Worm (Caenorhabditis elegans) whole organism, L4 larva: ENCODE results near the gene del-10.

Experiments
- F44E2.7 ChIP-seq: fragments of 200-800 bp; sonication (Bioruptor generic); IDR thresholded peaks from 2 replicates; pipeline ENCODE4 v2.1.2; 2022; ENCODE audit warnings: missing genetic modification characterization, missing compliant biosample characterization
- T26A8.4 ChIP-seq: fragments of 200-800 bp; sonication (Bioruptor generic); IDR thresholded peaks from 2 replicates; pipeline ENCODE4 v1.3.6; 2022; ENCODE audit warnings: missing genetic modification characterization, missing compliant biosample characterization
- Y105C5A.15 ChIP-seq: fragments of 200-800 bp; sonication (Bioruptor generic); IDR thresholded peaks from 2 replicates; pipeline ENCODE4 v1.3.6; 2022; ENCODE audit warnings: missing genetic modification characterization, missing compliant biosample characterization
- ZK337.2 ChIP-seq: fragments of 200-800 bp; sonication (Bioruptor generic); IDR thresholded peaks from 2 replicates; pipeline ENCODE4 v1.3.6; 2022; ENCODE audit warnings: missing genetic modification reagents, missing genetic modification characterization, missing compliant biosample characterization
- aha-1 ChIP-seq: fragments of 150-350 bp; peaks from one replicate; lab custom pipeline; 2014; ENCODE audit warnings: missing biosample characterization, missing genetic modification characterization
- aly-2 ChIP-seq: sonication (generic microtip); optimal IDR thresholded peaks from 2 replicates; lab custom pipeline; 2018; ENCODE audit warnings: missing biosample characterization, missing genetic modification characterization
- ama-1 ChIP-seq: fragments of 150-350 bp; optimal IDR thresholded peaks from 2 replicates; lab custom pipeline; 2014; ENCODE audit warnings: inconsistent platforms, mixed read lengths
- ceh-62 ChIP-seq: sonication (generic microtip); optimal IDR thresholded peaks from 2 replicates; lab custom pipeline; 2017; ENCODE audit warnings: missing biosample characterization, missing genetic modification characterization
- ceh-82 ChIP-seq: sonication (generic microtip); optimal IDR thresholded peaks from 2 replicates; lab custom pipeline; 2017; ENCODE audit warnings: missing biosample characterization, missing genetic modification characterization
- ctbp-1 ChIP-seq: fragments of 200-800 bp; sonication (Bioruptor generic); IDR thresholded peaks from 2 replicates; pipeline ENCODE4 v1.3.6; 2022; ENCODE audit warnings: missing genetic modification reagents, missing genetic modification characterization, missing compliant biosample characterization
- daf-12 ChIP-seq: fragments of 150-350 bp; optimal IDR thresholded peaks from 2 replicates; lab custom pipeline; 2014; ENCODE audit warnings: missing biosample characterization, missing genetic modification reagents, missing genetic modification characterization
- daf-19 ChIP-seq: fragments of 200-800 bp; sonication (Bioruptor generic); conservative IDR thresholded peaks from 2 replicates; pipeline ENCODE4 v1.3.6; 2022; ENCODE audit warnings: missing genetic modification characterization, missing compliant biosample characterization
- fos-1 ChIP-seq: fragments of 150-350 bp; optimal IDR thresholded peaks from 2 replicates; lab custom pipeline; 2014; ENCODE audit warnings: missing biosample characterization, missing genetic modification characterization
- hif-1 ChIP-seq, 2 experiments: sonication (generic microtip); optimal IDR thresholded peaks; 2 replicates each; lab custom pipeline; 2016 to 2017; ENCODE audit warnings: missing compliant biosample characterization in 2 of 2, missing genetic modification characterization in 2 of 2, missing genetic modification reagents in 2 of 2, missing genotype in 2 of 2, mild to moderate bottlenecking in 1 of 2
- hlh-11 ChIP-seq: fragments of 200-800 bp; sonication (Bioruptor generic); optimal IDR thresholded peaks from 2 replicates; lab custom pipeline; 2018; ENCODE audit warnings: mild to moderate bottlenecking, missing genetic modification characterization, missing compliant biosample characterization
- jun-1 ChIP-seq: fragments of 150-350 bp; optimal IDR thresholded peaks from 2 replicates; lab custom pipeline; 2014; ENCODE audit warnings: missing biosample characterization, missing genetic modification reagents, missing genetic modification characterization
- lim-7 ChIP-seq: fragments of 200-800 bp; sonication (Bioruptor generic); IDR thresholded peaks from 2 replicates; pipeline ENCODE4 v1.3.6; 2022; ENCODE audit warnings: missing genetic modification characterization, missing compliant biosample characterization
- lin-13 ChIP-seq: fragments of 150-350 bp; optimal IDR thresholded peaks from 2 replicates; lab custom pipeline; 2014; ENCODE audit warnings: missing biosample characterization, missing genetic modification reagents, missing genetic modification characterization
- lin-39 ChIP-seq: fragments of 150-350 bp; optimal IDR thresholded peaks from 2 replicates; lab custom pipeline; 2014; ENCODE audit warnings: missing biosample characterization, missing genetic modification reagents, missing genetic modification characterization
- lsy-2 ChIP-seq, 2 experiments: fragments of 150-350 bp in 1 of 2; sonication (generic microtip) in 1 of 2; optimal IDR thresholded peaks; 2 replicates each; lab custom pipeline; 2014 to 2017; ENCODE audit warnings: missing biosample characterization in 2 of 2, missing genetic modification characterization in 2 of 2
- madf-5 ChIP-seq, 2 experiments: fragments of 200-800 bp; sonication (Bioruptor generic); IDR thresholded peaks; 2 replicates each; pipeline ENCODE4 v1.3.6; 2022; ENCODE audit warnings: missing compliant biosample characterization in 2 of 2, missing genetic modification characterization in 2 of 2
- mdl-1 ChIP-seq, 2 experiments: fragments of 150-350 bp in 1 of 2; sonication (generic microtip) in 1 of 2; optimal IDR thresholded peaks; 2 replicates each; lab custom pipeline; 2014 to 2017; ENCODE audit warnings: missing biosample characterization in 2 of 2, missing genetic modification characterization in 2 of 2
- mes-2 ChIP-seq: sonication (generic microtip); optimal IDR thresholded peaks from 2 replicates; lab custom pipeline; 2016; ENCODE audit warnings: missing genotype, mild to moderate bottlenecking, missing genetic modification characterization, missing compliant biosample characterization; ENCODE audit not compliant: poor library complexity, severe bottlenecking
- mxl-3 ChIP-seq: fragments of 200-800 bp; sonication (Bioruptor generic); optimal IDR thresholded peaks from 2 replicates; lab custom pipeline; 2018; ENCODE audit warnings: mild to moderate bottlenecking, missing genetic modification characterization, missing compliant biosample characterization
- nhr-102 ChIP-seq: sonication (generic microtip); optimal IDR thresholded peaks from 2 replicates; lab custom pipeline; 2016; ENCODE audit warnings: mild to moderate bottlenecking, missing genetic modification characterization, moderate library complexity, missing compliant biosample characterization
- nhr-11 ChIP-seq: fragments of 150-350 bp; optimal IDR thresholded peaks from 2 replicates; lab custom pipeline; 2014; ENCODE audit warnings: missing biosample characterization, missing genetic modification characterization
- nhr-41 ChIP-seq: fragments of 200-800 bp; sonication (Bioruptor generic); IDR thresholded peaks from 2 replicates; pipeline ENCODE4 v1.3.6; 2022; ENCODE audit warnings: missing genetic modification reagents, missing genetic modification characterization, missing compliant biosample characterization
- sdz-12 ChIP-seq: fragments of 200-800 bp; sonication (Bioruptor generic); optimal IDR thresholded peaks from 2 replicates; lab custom pipeline; 2018; ENCODE audit warnings: mild to moderate bottlenecking, missing genetic modification characterization, missing compliant biosample characterization
- skn-1 ChIP-seq: fragments of 150-350 bp; optimal IDR thresholded peaks from 2 replicates; lab custom pipeline; 2014; ENCODE audit warnings: missing biosample characterization, missing genetic modification characterization
- snpc-1.2 ChIP-seq: fragments of 200-800 bp; sonication (Bioruptor generic); IDR thresholded peaks from 2 replicates; pipeline ENCODE4 v1.3.6; 2022; ENCODE audit warnings: missing genetic modification reagents, missing genetic modification characterization, missing compliant biosample characterization
- snpc-4 ChIP-seq: fragments of 150-350 bp; optimal IDR thresholded peaks from 2 replicates; lab custom pipeline; 2014; ENCODE audit warnings: missing biosample characterization, missing genetic modification characterization
- spr-1 ChIP-seq: sonication (generic microtip); optimal IDR thresholded peaks from 2 replicates; lab custom pipeline; 2016; ENCODE audit warnings: mild to moderate bottlenecking, missing genetic modification characterization, missing compliant biosample characterization
- spr-3 ChIP-seq: fragments of 200-800 bp; sonication (Bioruptor generic); optimal IDR thresholded peaks from 2 replicates; lab custom pipeline; 2018; ENCODE audit warnings: mild to moderate bottlenecking, missing genetic modification characterization, missing compliant biosample characterization
- tra-1 ChIP-seq: fragments of 200-800 bp; sonication (Bioruptor generic); IDR thresholded peaks from 2 replicates; pipeline ENCODE4 v1.3.6; 2022; ENCODE audit warnings: missing genetic modification reagents, missing genetic modification characterization, missing compliant biosample characterization
- unc-130 ChIP-seq: sonication (generic microtip); optimal IDR thresholded peaks from 2 replicates; lab custom pipeline; 2016; ENCODE audit warnings: missing genetic modification reagents, missing genetic modification characterization, missing compliant biosample characterization
- unc-39 ChIP-seq: sonication (generic microtip); optimal IDR thresholded peaks from 2 replicates; lab custom pipeline; 2017; ENCODE audit warnings: missing biosample characterization, missing genetic modification characterization
- vab-7 ChIP-seq: fragments of 200-800 bp; sonication (Bioruptor generic); IDR thresholded peaks from 2 replicates; pipeline ENCODE4 v1.3.6; 2022; ENCODE audit warnings: missing genetic modification reagents, missing genetic modification characterization, missing compliant biosample characterization
- zfp-3 ChIP-seq: fragments of 200-800 bp; sonication (Bioruptor generic); conservative IDR thresholded peaks from 2 replicates; pipeline ENCODE4 v1.3.6; 2022; ENCODE audit warnings: missing genetic modification reagents, missing genetic modification characterization, missing compliant biosample characterization
- ztf-7 ChIP-seq: fragments of 150-350 bp; optimal IDR thresholded peaks from 2 replicates; lab custom pipeline; 2014; ENCODE audit warnings: missing biosample characterization, missing genetic modification characterization

Gene del-10

DNA sequence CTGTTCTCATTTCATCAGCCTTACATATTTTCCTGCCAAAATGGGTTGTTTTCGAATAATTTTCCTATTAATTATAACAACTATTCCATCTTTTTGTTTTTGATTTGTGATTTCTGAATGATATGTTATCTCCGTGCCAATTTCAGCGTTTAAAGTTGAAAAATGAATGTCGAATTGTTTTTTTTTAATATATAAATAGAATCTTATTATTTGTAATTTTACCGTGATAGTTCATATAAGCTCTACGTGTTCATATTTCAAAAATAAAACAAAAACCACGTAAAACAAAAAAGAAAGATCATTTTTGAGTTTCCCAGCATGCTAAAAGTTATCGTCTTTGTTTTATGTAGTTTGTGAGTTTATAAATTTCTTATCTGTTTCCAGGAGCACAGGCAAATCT, 38.2 kb downstream of the del-10 start, which contains the start of gene K06A1.2:
TSS of gene K06A1.2 (plus strand) at position 301 of the 400 bp plus-strand sequence.
- TF ChIP-seq lin-13 (GFP tag; lab: Kevin White, UChicago) (no peak), nhr-102 (tag; lab: Kevin White, UChicago) (no peak), skn-1 (tag; lab: Kevin White, UChicago) (no peak), hlh-11 (tag; lab: Kevin White, UChicago) (no peak), lsy-2 (tag; optimal IDR thresholded peaks at IDR 0.05; lab: Kevin White, UChicago) (no peak), ztf-7 (tag; lab: Kevin White, UChicago) (no peak), ceh-62 (tag; lab: Kevin White, UChicago) (no peak), ctbp-1 (no peak), daf-19 (GFP tag; lab: Robert Waterston, UW) (no peak), Y105C5A.15 (GFP tag; lab: Robert Waterston, UW) (no peak), daf-12 (tag; lab: Kevin White, UChicago) (no peak), hif-1 (tag; optimal IDR thresholded peaks at IDR 0.05; lab: Kevin White, UChicago) (no peak), lim-7 (GFP tag; lab: Robert Waterston, UW) (no peak), F44E2.7 (GFP tag; lab: Robert Waterston, UW) (no peak), ZK337.2 (GFP tag; lab: Robert Waterston, UW) (no peak), sdz-12 (GFP tag; lab: Kevin White, UChicago) (no peak), snpc-1.2 (GFP tag; lab: Robert Waterston, UW) (no peak), zfp-3 (GFP tag; lab: Robert Waterston, UW) (no peak), madf-5 (GFP tag; IDR thresholded peaks at IDR 0.05; lab: Robert Waterston, UW) (no peak), lin-39 (tag; lab: Kevin White, UChicago) (no peak)

DNA sequence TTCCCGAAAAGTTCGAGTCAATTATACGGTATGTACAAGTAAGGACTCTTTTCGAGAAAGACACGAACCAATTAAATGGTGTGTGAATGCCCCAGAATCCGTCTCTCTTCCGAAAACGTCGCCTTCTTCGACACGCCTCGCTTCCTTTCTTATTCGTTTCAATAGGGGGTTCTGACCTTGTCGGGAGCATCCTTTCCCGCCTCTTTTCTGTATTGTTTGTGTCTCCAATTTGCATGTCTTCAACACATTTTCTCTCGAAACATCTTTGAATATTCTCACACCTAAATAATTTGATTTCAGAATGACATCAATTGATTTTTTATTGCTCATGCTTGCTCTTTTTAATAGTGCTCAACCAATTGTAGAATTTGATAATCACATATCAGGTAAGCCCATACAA, 40.8 kb downstream of the del-10 start, which contains the start of gene cutl-16:
TSS of gene cutl-16 (plus strand) at position 301 of the 400 bp plus-strand sequence.
- TF ChIP-seq spr-3 (GFP tag; lab: Kevin White, UChicago) (no peak), unc-130 (GFP tag; lab: Kevin White, UChicago) (no peak), spr-1 (tag; lab: Kevin White, UChicago) (no peak), tra-1 (GFP tag; lab: Robert Waterston, UW) (no peak), ceh-82 (tag; lab: Kevin White, UChicago) (no peak), jun-1 (no peak), lin-39 (tag; lab: Kevin White, UChicago) (no peak), ZK337.2 (GFP tag; lab: Robert Waterston, UW) (no peak), mxl-3 (GFP tag; lab: Kevin White, UChicago) (no peak), snpc-4 (tag; lab: Kevin White, UChicago) (no peak), nhr-11 (no peak), aly-2 (tag; lab: Kevin White, UChicago) (no peak), T26A8.4 (GFP tag; lab: Robert Waterston, UW) (no peak), unc-39 (tag; lab: Kevin White, UChicago) (no peak), vab-7 (GFP tag; lab: Robert Waterston, UW) (no peak)

DNA sequence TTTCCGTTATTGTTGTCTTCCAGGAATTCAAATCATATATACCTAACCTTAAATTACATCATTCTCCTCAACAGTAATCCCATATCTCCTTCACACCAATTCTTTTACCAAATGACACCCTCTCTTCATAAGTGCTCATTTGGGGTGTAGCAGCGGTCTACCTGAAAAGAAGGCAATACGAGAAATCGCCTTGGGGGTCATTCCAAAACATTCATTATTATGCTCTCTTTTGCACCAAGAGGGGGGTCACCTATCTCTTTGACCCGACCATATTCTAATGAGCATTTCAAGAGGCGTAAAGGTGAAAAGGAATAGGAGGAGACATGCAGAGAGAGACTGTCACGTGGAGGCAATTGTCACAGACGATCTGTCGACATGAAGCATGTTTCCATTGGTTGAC, 45.1 kb downstream of the del-10 start:
- TF ChIP-seq aha-1 (peak; percentile 81), nhr-41 (GFP tag; lab: Robert Waterston, UW) (no peak)

DNA sequence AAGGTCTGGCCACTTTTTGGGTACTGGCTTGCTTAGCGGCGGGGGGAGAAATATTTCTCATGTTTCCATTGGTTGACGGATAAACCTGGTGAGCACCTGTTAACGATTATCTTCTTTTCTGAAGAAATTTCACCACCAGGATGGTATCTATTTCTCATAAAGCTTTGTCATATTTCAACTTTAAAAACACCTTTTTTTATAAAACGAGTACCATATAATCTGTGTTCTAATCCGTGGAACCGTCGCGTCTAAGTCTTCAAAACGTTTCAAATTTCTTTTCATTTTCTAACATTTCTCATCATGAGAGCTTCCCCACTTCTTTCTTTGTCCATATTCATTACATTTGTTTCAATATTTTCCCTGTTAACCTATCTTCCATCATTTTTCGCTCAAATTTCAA, 55.9 kb downstream of the del-10 start, which contains the start of gene col-75:
TSS of gene col-75 (plus strand) at position 301 of the 400 bp plus-strand sequence.
- TF ChIP-seq mdl-1 (tag; optimal IDR thresholded peaks at IDR 0.05; lab: Kevin White, UChicago) (no peak), ama-1 (lab: Kevin White, UChicago) (no peak), mxl-3 (GFP tag; lab: Kevin White, UChicago) (no peak), fos-1 (tag; lab: Kevin White, UChicago) (no peak), mes-2 (tag; lab: Kevin White, UChicago) (no peak)
